Worm (Caenorhabditis elegans): ENCODE results near the gene F22B3.8.

F22B3.8 gene

DNA sequence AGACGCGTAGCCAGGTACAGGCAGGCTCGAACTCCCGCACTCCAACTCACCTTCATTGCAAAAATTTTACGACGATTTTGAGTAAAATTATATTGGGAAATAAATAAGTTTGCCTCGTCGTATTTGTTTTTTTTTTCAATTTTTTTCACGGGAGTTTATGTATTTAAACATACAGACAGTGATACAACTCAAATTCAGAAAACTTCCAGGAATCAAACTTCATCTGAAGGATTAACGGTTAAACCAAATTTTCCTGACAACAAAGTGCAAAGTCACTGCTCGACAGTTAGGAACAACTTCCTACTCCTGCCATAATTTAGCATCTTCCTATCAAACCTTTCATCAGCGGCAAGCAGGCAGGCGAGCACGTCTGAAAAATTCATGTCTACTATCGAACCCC lies at the start of gene F22B3.8:
F22B3.8 (minus strand) TSS at position 101 of the 400 bp plus-strand sequence.
- TF ChIP-seq tbx-8 (GFP tag; optimal IDR thresholded peaks at IDR 0.05) (no peak), ces-1 (GFP tag; optimal IDR thresholded peaks at IDR 0.05) (no peak), elt-3 (tag; optimal IDR thresholded peaks at IDR 0.05) (no peak), unc-62 (GFP tag; optimal IDR thresholded peaks at IDR 0.05) (no peak), flh-1 (GFP tag; optimal IDR thresholded peaks at IDR 0.05) (no peak), blmp-1 (tag; optimal IDR thresholded peaks at IDR 0.05) (no peak), mab-5 (tag; optimal IDR thresholded peaks at IDR 0.05) (no peak), elt-1 (tag; optimal IDR thresholded peaks at IDR 0.05; ENCODE audit: borderline replicate concordance, insufficient read depth) (no peak), cnd-1 (tag; optimal IDR thresholded peaks at IDR 0.05) (no peak), unc-39 (tag; optimal IDR thresholded peaks at IDR 0.05) (no peak), lin-13 (tag; optimal IDR thresholded peaks at IDR 0.05) (no peak), pha-4 (tag; optimal IDR thresholded peaks at IDR 0.05) (no peak)

DNA sequence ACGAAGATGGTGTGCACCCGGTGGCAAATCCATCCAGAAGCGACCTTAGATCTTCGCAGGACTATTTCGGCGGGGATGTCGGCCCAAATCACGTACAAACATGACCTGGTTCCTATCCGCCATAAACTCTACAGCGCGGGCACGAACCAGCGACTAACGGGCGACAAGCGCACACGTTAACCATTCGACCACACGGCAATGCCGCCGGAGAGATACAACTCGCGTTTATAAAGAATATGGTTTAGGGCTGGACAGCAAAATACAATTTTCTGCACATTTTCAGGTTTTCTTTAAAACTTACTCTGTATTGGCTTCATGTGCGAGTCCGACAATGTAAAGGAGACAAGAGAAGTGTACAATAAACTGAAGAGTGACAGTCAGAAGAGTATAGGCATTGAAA lies 49.3 kb upstream of the F22B3.8 start:
- TF ChIP-seq nhr-2 (tag; optimal IDR thresholded peaks at IDR 0.05) (peak; percentile 33), ham-2 (GFP tag; optimal IDR thresholded peaks at IDR 0.05) (peak; percentile 95), drap-1 (GFP tag; optimal IDR thresholded peaks at IDR 0.05) (peak; percentile 96), hlh-1 (tag; optimal IDR thresholded peaks at IDR 0.05) (peak; percentile 9), lsy-2 (tag; optimal IDR thresholded peaks at IDR 0.05) (no peak), blmp-1 (tag; optimal IDR thresholded peaks at IDR 0.05) (no peak), mab-5 (tag; optimal IDR thresholded peaks at IDR 0.05) (no peak), M03D4.4 (tag; optimal IDR thresholded peaks at IDR 0.05) (peak; percentile 94), nhr-76 (tag; optimal IDR thresholded peaks at IDR 0.05) (no peak), lin-32 (GFP tag; optimal IDR thresholded peaks at IDR 0.05) (peak; percentile 96), zip-8 (tag; optimal IDR thresholded peaks at IDR 0.05) (no peak), ceh-43 (GFP tag; optimal IDR thresholded peaks at IDR 0.05) (peak; percentile 92), snpc-4 (tag; optimal IDR thresholded peaks at IDR 0.05) (no peak), elt-1 (tag; optimal IDR thresholded peaks at IDR 0.05; ENCODE audit: borderline replicate concordance, insufficient read depth) (no peak), lin-13 (tag; optimal IDR thresholded peaks at IDR 0.05) (peak; percentile 58), ztf-11 (tag; optimal IDR thresholded peaks at IDR 0.05) (peak; percentile 51), pha-4 (tag; optimal IDR thresholded peaks at IDR 0.05) (peak; percentile 6), cnd-1 (tag; optimal IDR thresholded peaks at IDR 0.05) (peak; percentile 96), mls-2 (tag; optimal IDR thresholded peaks at IDR 0.05) (peak; percentile 97), sem-2 (GFP tag; optimal IDR thresholded peaks at IDR 0.05) (peak; percentile 87), mep-1 (tag; optimal IDR thresholded peaks at IDR 0.05) (peak; percentile 58), unc-39 (tag; optimal IDR thresholded peaks at IDR 0.05) (peak; percentile 69), ceh-83 (GFP tag; optimal IDR thresholded peaks at IDR 0.05) (peak; percentile 97), ceh-39 (tag; optimal IDR thresholded peaks at IDR 0.05) (no peak), tbx-8 (GFP tag; optimal IDR thresholded peaks at IDR 0.05) (peak; percentile 94), unc-62 (GFP tag; optimal IDR thresholded peaks at IDR 0.05) (peak; percentile 53), nhr-237 (tag; optimal IDR thresholded peaks at IDR 0.05) (no peak), nhr-12 (tag; optimal IDR thresholded peaks at IDR 0.05) (no peak), ces-1 (GFP tag; optimal IDR thresholded peaks at IDR 0.05) (no peak), unc-120 (tag; optimal IDR thresholded peaks at IDR 0.05; ENCODE audit: poor library complexity, severe bottlenecking) (peak; percentile 97), nhr-28 (tag; optimal IDR thresholded peaks at IDR 0.05) (peak; percentile 69), flh-1 (GFP tag; optimal IDR thresholded peaks at IDR 0.05) (peak; percentile 86), bed-3 (GFP tag; optimal IDR thresholded peaks at IDR 0.05) (peak; percentile 96), elt-3 (tag; optimal IDR thresholded peaks at IDR 0.05) (no peak), sptf-1 (tag; optimal IDR thresholded peaks at IDR 0.05) (peak; percentile 98)

DNA sequence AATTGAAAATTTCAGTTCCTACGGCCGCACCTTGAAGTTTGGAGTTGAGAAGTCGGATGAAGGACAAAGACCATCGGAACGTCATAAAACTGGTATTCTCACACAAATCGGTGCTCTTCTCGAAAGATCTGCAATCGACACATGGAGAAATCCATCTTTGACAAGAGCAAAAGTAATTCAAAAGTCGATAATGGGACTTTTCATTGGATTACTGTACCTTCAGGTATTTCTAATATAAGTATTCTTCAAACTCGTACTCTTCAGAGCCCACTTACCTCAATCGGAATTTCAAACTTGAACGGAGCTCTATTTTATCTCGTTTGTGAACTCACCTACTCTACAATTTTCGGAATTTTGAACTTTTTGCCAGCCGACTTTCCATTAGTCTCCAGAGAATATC lies 47.3 kb upstream of the F22B3.8 start:
- TF ChIP-seq bed-3 (GFP tag; optimal IDR thresholded peaks at IDR 0.05), result no peak
- no peak for TF ChIP-seq sem-2 (GFP tag; optimal IDR thresholded peaks at IDR 0.05)
- TF ChIP-seq mab-5 (tag; optimal IDR thresholded peaks at IDR 0.05), result no peak
- no peak for TF ChIP-seq nhr-28 (tag; optimal IDR thresholded peaks at IDR 0.05)
- TF ChIP-seq M03D4.4 (tag; optimal IDR thresholded peaks at IDR 0.05), result no peak
- TF ChIP-seq hlh-1 (tag; optimal IDR thresholded peaks at IDR 0.05), result no peak
- TF ChIP-seq lin-32 (GFP tag; optimal IDR thresholded peaks at IDR 0.05), result no peak
- no peak for TF ChIP-seq tbx-8 (GFP tag; optimal IDR thresholded peaks at IDR 0.05)
- no peak for TF ChIP-seq mls-2 (tag; optimal IDR thresholded peaks at IDR 0.05)
- TF ChIP-seq ces-1 (GFP tag; optimal IDR thresholded peaks at IDR 0.05), result no peak
- TF ChIP-seq nhr-76 (tag; optimal IDR thresholded peaks at IDR 0.05), result no peak
- no peak for TF ChIP-seq pha-4 (tag; optimal IDR thresholded peaks at IDR 0.05)
- no peak for TF ChIP-seq ceh-39 (tag; optimal IDR thresholded peaks at IDR 0.05)
- TF ChIP-seq blmp-1 (tag; optimal IDR thresholded peaks at IDR 0.05), result no peak
- no peak for TF ChIP-seq unc-62 (GFP tag; optimal IDR thresholded peaks at IDR 0.05)
- no peak for TF ChIP-seq ham-2 (GFP tag; optimal IDR thresholded peaks at IDR 0.05)
- no peak for TF ChIP-seq elt-1 (tag; optimal IDR thresholded peaks at IDR 0.05; ENCODE audit: borderline replicate concordance, insufficient read depth)
- no peak for TF ChIP-seq lin-13 (tag; optimal IDR thresholded peaks at IDR 0.05)
- no peak for TF ChIP-seq ztf-11 (tag; optimal IDR thresholded peaks at IDR 0.05)

All from whole organism, mixed stage, embryonic.